Worm (Caenorhabditis elegans) whole organism, L2 larva: ENCODE measurements around the gene gei-6.

Source experiments
- C34F6.9 ChIP-seq: fragments of 150-350 bp; optimal IDR thresholded peaks from 2 replicates; lab custom pipeline; 2014; ENCODE audit warnings: missing biosample characterization, missing genetic modification characterization
- F13H6.1 ChIP-seq: sonication (generic microtip); optimal IDR thresholded peaks from 2 replicates; lab custom pipeline; 2016; ENCODE audit warnings: missing genetic modification characterization, missing compliant biosample characterization
- Y55F3AM.14 ChIP-seq: fragments of 200-800 bp; sonication (Bioruptor generic); optimal IDR thresholded peaks from 2 replicates; lab custom pipeline; 2018; ENCODE audit warnings: mild to moderate bottlenecking, missing genetic modification characterization, missing compliant biosample characterization
- ZK546.5 ChIP-seq: sonication (generic microtip); optimal IDR thresholded peaks from 2 replicates; lab custom pipeline; 2017; ENCODE audit warnings: missing biosample characterization, missing genetic modification characterization
- alr-1 ChIP-seq: fragments of 150-350 bp; optimal IDR thresholded peaks from 2 replicates; lab custom pipeline; 2014; ENCODE audit warnings: missing biosample characterization, missing genetic modification characterization
- aly-2 ChIP-seq: fragments of 150-350 bp; optimal IDR thresholded peaks from 2 replicates; lab custom pipeline; 2014; ENCODE audit warnings: missing biosample characterization, missing genetic modification characterization
- ama-1 ChIP-seq: fragments of 150-350 bp; optimal IDR thresholded peaks from 2 replicates; lab custom pipeline; 2018; ENCODE audit warnings: inconsistent platforms
- blmp-1 ChIP-seq: sonication (generic microtip); optimal IDR thresholded peaks from 2 replicates; lab custom pipeline; 2017; ENCODE audit warnings: missing genetic modification characterization, mild to moderate bottlenecking, missing compliant biosample characterization, antibody characterized with exemption, moderate library complexity; ENCODE audit not compliant: insufficient read depth
- ceh-16 ChIP-seq: fragments of 150-350 bp; optimal IDR thresholded peaks from 2 replicates; lab custom pipeline; 2014; ENCODE audit warnings: missing biosample characterization, missing genetic modification characterization
- ceh-82 ChIP-seq: fragments of 150-350 bp; optimal IDR thresholded peaks from 2 replicates; lab custom pipeline; 2014; ENCODE audit warnings: missing biosample characterization, missing genetic modification characterization
- crh-2 ChIP-seq: sonication (generic microtip); optimal IDR thresholded peaks from 2 replicates; lab custom pipeline; 2017; ENCODE audit warnings: missing biosample characterization, missing genetic modification characterization
- dmd-4 ChIP-seq: sonication (generic microtip); optimal IDR thresholded peaks from 2 replicates; lab custom pipeline; 2017; ENCODE audit warnings: missing biosample characterization, missing genetic modification characterization
- egl-27 ChIP-seq: sonication (generic microtip); optimal IDR thresholded peaks from 3 replicates; lab custom pipeline; 2017; ENCODE audit warnings: missing biosample characterization, missing genetic modification reagents, missing genetic modification characterization
- elt-1 ChIP-seq: fragments of 150-350 bp; optimal IDR thresholded peaks from 2 replicates; lab custom pipeline; 2014; ENCODE audit warnings: missing biosample characterization, missing genetic modification characterization
- elt-3 ChIP-seq: sonication (generic microtip); optimal IDR thresholded peaks from 2 replicates; lab custom pipeline; 2017; ENCODE audit warnings: missing biosample characterization, missing genetic modification characterization
- fos-1 ChIP-seq: fragments of 150-350 bp; optimal IDR thresholded peaks from 2 replicates; lab custom pipeline; 2014; ENCODE audit warnings: missing biosample characterization, missing genetic modification characterization
- gmeb-1 ChIP-seq: fragments of 150-350 bp; optimal IDR thresholded peaks from 2 replicates; lab custom pipeline; 2014; ENCODE audit warnings: missing biosample characterization, missing genetic modification characterization
- lin-11 ChIP-seq: fragments of 150-350 bp; sonication (generic microtip); optimal IDR thresholded peaks from 2 replicates; lab custom pipeline; 2014; ENCODE audit warnings: missing biosample characterization, missing genetic modification characterization, inconsistent platforms, mixed read lengths
- lin-13 ChIP-seq: fragments of 150-350 bp; optimal IDR thresholded peaks from 2 replicates; lab custom pipeline; 2014; ENCODE audit warnings: missing biosample characterization, missing genetic modification reagents, missing genetic modification characterization
- lsy-2 ChIP-seq, 2 experiments: fragments of 150-350 bp in 1 of 2; sonication (generic microtip) in 1 of 2; optimal IDR thresholded peaks; 2 replicates each; lab custom pipeline; 2014 to 2017; ENCODE audit warnings: missing biosample characterization in 2 of 2, missing genetic modification characterization in 2 of 2
- mab-5 ChIP-seq: fragments of 150-350 bp; optimal IDR thresholded peaks from 2 replicates; lab custom pipeline; 2014; ENCODE audit warnings: missing biosample characterization, missing genetic modification characterization
- mbf-1 ChIP-seq: sonication (generic microtip); optimal IDR thresholded peaks from 2 replicates; lab custom pipeline; 2017; ENCODE audit warnings: missing biosample characterization, missing genetic modification characterization
- mdl-1 ChIP-seq, 2 experiments: fragments of 150-350 bp in 1 of 2; sonication (generic microtip) in 1 of 2; optimal IDR thresholded peaks; 2 replicates each; lab custom pipeline; 2017; ENCODE audit warnings: missing biosample characterization in 2 of 2, missing genetic modification characterization in 2 of 2
- nhr-11 ChIP-seq: fragments of 150-350 bp; optimal IDR thresholded peaks from 2 replicates; lab custom pipeline; 2014; ENCODE audit warnings: missing biosample characterization, missing genetic modification characterization
- nhr-12 ChIP-seq: fragments of 150-350 bp; optimal IDR thresholded peaks from 2 replicates; lab custom pipeline; 2014; ENCODE audit warnings: missing biosample characterization, missing genetic modification characterization
- nhr-129 ChIP-seq: fragments of 150-350 bp; optimal IDR thresholded peaks from 2 replicates; lab custom pipeline; 2014; ENCODE audit warnings: missing biosample characterization, missing genetic modification characterization
- nhr-21 ChIP-seq: fragments of 150-350 bp; optimal IDR thresholded peaks from 2 replicates; lab custom pipeline; 2014; ENCODE audit warnings: missing biosample characterization, missing genetic modification characterization
- nhr-23 ChIP-seq: fragments of 150-350 bp; optimal IDR thresholded peaks from 2 replicates; lab custom pipeline; 2014; ENCODE audit warnings: missing biosample characterization, missing genetic modification reagents, missing genetic modification characterization
- nhr-237 ChIP-seq: fragments of 150-350 bp; optimal IDR thresholded peaks from 2 replicates; lab custom pipeline; 2014; ENCODE audit warnings: missing biosample characterization, missing genetic modification characterization
- nhr-25 ChIP-seq: fragments of 150-350 bp; sonication (generic microtip); optimal IDR thresholded peaks from 3 replicates; lab custom pipeline; 2014; ENCODE audit warnings: missing biosample characterization, missing genetic modification characterization
- nhr-6 ChIP-seq: fragments of 150-350 bp; optimal IDR thresholded peaks from 2 replicates; lab custom pipeline; 2014; ENCODE audit warnings: missing biosample characterization, missing genetic modification characterization
- nhr-77 ChIP-seq: fragments of 150-350 bp; optimal IDR thresholded peaks from 2 replicates; lab custom pipeline; 2014; ENCODE audit warnings: missing biosample characterization, missing genetic modification characterization
- peb-1 ChIP-seq: fragments of 150-350 bp; optimal IDR thresholded peaks from 2 replicates; lab custom pipeline; 2014; ENCODE audit warnings: missing biosample characterization, missing genetic modification characterization
- sem-4 ChIP-seq: fragments of 150-350 bp; optimal IDR thresholded peaks from 2 replicates; lab custom pipeline; 2014; ENCODE audit warnings: missing biosample characterization, missing genetic modification reagents, missing genetic modification characterization
- skn-1 ChIP-seq: sonication (generic microtip); optimal IDR thresholded peaks from 2 replicates; lab custom pipeline; 2017; ENCODE audit warnings: missing biosample characterization, missing genetic modification characterization
- sma-3 ChIP-seq: sonication (generic microtip); optimal IDR thresholded peaks from 2 replicates; lab custom pipeline; 2016; ENCODE audit warnings: missing genetic modification reagents, missing genetic modification characterization, missing compliant biosample characterization
- sma-9 ChIP-seq, 2 experiments: fragments of 150-350 bp in 1 of 2; sonication (generic microtip) in 1 of 2; optimal IDR thresholded peaks; 2 replicates each; lab custom pipeline; 2014 to 2016; ENCODE audit warnings: missing genetic modification characterization in 2 of 2, mild to moderate bottlenecking in 1 of 2, missing biosample characterization in 1 of 2, missing compliant biosample characterization in 1 of 2, missing genetic modification reagents in 1 of 2, moderate library complexity in 1 of 2
- snpc-4 ChIP-seq: fragments of 150-350 bp; optimal IDR thresholded peaks from 2 replicates; lab custom pipeline; 2014; ENCODE audit warnings: missing biosample characterization, missing genetic modification characterization
- unc-39 ChIP-seq: fragments of 150-350 bp; optimal IDR thresholded peaks from 2 replicates; lab custom pipeline; 2014; ENCODE audit warnings: missing biosample characterization, missing genetic modification characterization
- unc-55 ChIP-seq: fragments of 150-350 bp; sonication (generic microtip); optimal IDR thresholded peaks from 3 replicates; lab custom pipeline; 2014; ENCODE audit warnings: missing biosample characterization, missing genetic modification reagents, missing genetic modification characterization
- unc-62 ChIP-seq: fragments of 150-350 bp; optimal IDR thresholded peaks from 2 replicates; lab custom pipeline; 2014; ENCODE audit warnings: missing biosample characterization, missing genetic modification reagents, missing genetic modification characterization
- zag-1 ChIP-seq: fragments of 150-350 bp; optimal IDR thresholded peaks from 2 replicates; lab custom pipeline; 2014; ENCODE audit warnings: missing biosample characterization, missing genetic modification characterization
- ztf-1 ChIP-seq: fragments of 200-800 bp; sonication (Bioruptor generic); conservative IDR thresholded peaks from 2 replicates; pipeline ENCODE4 v1.3.6; 2022; ENCODE audit warnings: missing genetic modification characterization, missing compliant biosample characterization
- ztf-11 ChIP-seq: sonication (generic microtip); optimal IDR thresholded peaks from 2 replicates; lab custom pipeline; 2017; ENCODE audit warnings: missing biosample characterization, missing genetic modification characterization
- ztf-4 ChIP-seq: fragments of 150-350 bp; optimal IDR thresholded peaks from 2 replicates; lab custom pipeline; 2014; ENCODE audit warnings: missing biosample characterization, missing genetic modification characterization

Gene gei-6

DNA sequence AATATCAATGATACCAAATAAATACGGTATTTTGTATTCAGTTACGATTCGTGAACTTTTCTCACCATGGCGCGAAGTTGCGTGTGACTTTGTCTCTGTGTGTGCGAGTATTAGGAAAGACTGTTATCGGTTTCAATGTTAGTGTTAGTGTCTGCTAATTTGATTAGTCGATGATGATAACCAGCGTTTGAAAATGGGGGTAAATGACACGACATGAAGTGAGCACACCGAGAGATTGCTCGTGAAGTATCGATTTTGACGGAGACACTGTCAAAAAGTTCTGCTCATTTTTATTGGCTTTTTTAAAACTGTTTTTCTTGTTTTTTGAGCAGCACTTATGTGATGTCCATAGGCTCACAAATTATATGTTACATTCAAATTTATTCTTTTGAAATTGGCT, 32.2 kb downstream of the gei-6 start:
- peak; percentile 18 for TF ChIP-seq nhr-129 (tag; lab: Kevin White, UChicago)
- TF ChIP-seq fos-1 (tag; lab: Kevin White, UChicago): peak; percentile 83
- TF ChIP-seq crh-2 (tag; lab: Kevin White, UChicago): peak; percentile 67
- no peak for TF ChIP-seq mbf-1
- peak; percentile 65 for TF ChIP-seq ama-1
- TF ChIP-seq gmeb-1 (tag; lab: Kevin White, UChicago): peak; percentile 4
- TF ChIP-seq F13H6.1 (tag; lab: Kevin White, UChicago): peak; percentile 20
- no peak for TF ChIP-seq nhr-77 (tag; lab: Kevin White, UChicago)
- TF ChIP-seq ztf-4 (tag; lab: Kevin White, UChicago): no peak
- TF ChIP-seq sma-9 (GFP tag; optimal IDR thresholded peaks at IDR 0.05; lab: Kevin White, UChicago): peak; percentile 14
- TF ChIP-seq sma-9 (tag; optimal IDR thresholded peaks at IDR 0.05; lab: Kevin White, UChicago): no peak
- peak; percentile 6 for TF ChIP-seq sma-3
- TF ChIP-seq skn-1: no peak

- TF ChIP-seq unc-55 (GFP tag; lab: Kevin White, UChicago) (no peak), nhr-25 (no peak), peb-1 (tag; lab: Kevin White, UChicago) (no peak), nhr-237 (tag; lab: Kevin White, UChicago) (no peak), ceh-82 (tag; lab: Kevin White, UChicago) (no peak), ztf-1 (GFP tag; lab: Robert Waterston, UW) (no peak), fos-1 (tag; lab: Kevin White, UChicago) (no peak), snpc-4 (tag; lab: Kevin White, UChicago) (no peak), dmd-4 (tag; lab: Kevin White, UChicago) (no peak)
These were observed 33.6 kb downstream of the gei-6 start for ce11 chrV:7197036-7197435.

DNA sequence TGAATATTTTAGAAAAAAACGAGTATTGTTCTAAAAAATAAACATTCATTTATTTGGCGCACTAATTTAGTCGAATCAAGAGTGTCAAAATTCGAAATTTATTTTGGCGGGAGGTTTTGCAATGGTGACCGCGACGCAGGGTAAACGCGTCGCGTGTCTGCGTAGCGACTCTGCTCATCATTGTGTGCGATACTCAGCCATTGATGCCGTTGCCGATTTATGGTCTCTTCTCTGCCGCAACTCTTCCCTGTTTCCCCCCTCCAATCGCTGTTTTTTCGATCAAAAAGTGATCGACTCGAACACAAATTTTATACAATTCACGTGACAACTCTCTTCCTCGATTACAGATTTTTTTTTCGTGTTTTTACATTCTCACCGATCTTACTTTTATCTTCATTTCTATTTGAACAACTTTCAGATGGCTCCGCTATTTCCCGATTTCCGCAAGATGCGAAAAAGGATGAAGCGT, 34.1 kb downstream of the gei-6 start, which contains the start of gene F09G2.2:
Gene F09G2.2, plus strand, starts transcription at position 419 of the 469 bp plus-strand sequence.
- no peak for TF ChIP-seq unc-62 (GFP tag; lab: Kevin White, UChicago)
- TF ChIP-seq aly-2 (tag; lab: Kevin White, UChicago): no peak
- TF ChIP-seq alr-1 (tag; lab: Kevin White, UChicago): no peak
- peak; percentile 78 for TF ChIP-seq egl-27 (tag; lab: Kevin White, UChicago)
- TF ChIP-seq Y55F3AM.14 (GFP tag; lab: Kevin White, UChicago): peak; percentile 33
- TF ChIP-seq dmd-4 (tag; lab: Kevin White, UChicago): no peak
- peak; percentile 93 for TF ChIP-seq sma-3
- peak; percentile 96 for TF ChIP-seq unc-55 (GFP tag; lab: Kevin White, UChicago)
- TF ChIP-seq mbf-1: no peak
- no peak for TF ChIP-seq nhr-12 (tag; lab: Kevin White, UChicago)
- peak; percentile 71 for TF ChIP-seq ztf-4 (tag; lab: Kevin White, UChicago)
- peak; percentile 91 for TF ChIP-seq ceh-16
- peak; percentile 94 for TF ChIP-seq lin-13 (GFP tag; lab: Kevin White, UChicago)
- peak; percentile 80 for TF ChIP-seq nhr-6 (tag; lab: Kevin White, UChicago)
- peak; percentile 47 for TF ChIP-seq ceh-82 (tag; lab: Kevin White, UChicago)
- peak; percentile 31 for TF ChIP-seq ZK546.5 (tag; lab: Kevin White, UChicago)
- peak; percentile 76 for TF ChIP-seq blmp-1 (tag; lab: Kevin White, UChicago)
- no peak for TF ChIP-seq nhr-23 (tag; lab: Kevin White, UChicago)
- peak; percentile 64 for TF ChIP-seq ama-1
- TF ChIP-seq elt-1 (tag; lab: Kevin White, UChicago): no peak
- peak in 1 of 2 experiments; percentile 48 for TF ChIP-seq mdl-1 (tag; optimal IDR thresholded peaks at IDR 0.05; lab: Kevin White, UChicago)
- peak; percentile 90 for TF ChIP-seq lin-11 (tag; lab: Kevin White, UChicago)
- peak; percentile 95 for TF ChIP-seq crh-2 (tag; lab: Kevin White, UChicago)
- peak; percentile 93 for TF ChIP-seq sma-9 (GFP tag; optimal IDR thresholded peaks at IDR 0.05; lab: Kevin White, UChicago)
- no peak for TF ChIP-seq sma-9 (tag; optimal IDR thresholded peaks at IDR 0.05; lab: Kevin White, UChicago)
- peak; percentile 90 for TF ChIP-seq gmeb-1 (tag; lab: Kevin White, UChicago)
- TF ChIP-seq unc-39: no peak
- peak; percentile 97 for TF ChIP-seq C34F6.9 (tag; lab: Kevin White, UChicago)
- peak; percentile 90 for TF ChIP-seq nhr-25
- peak; percentile 45 for TF ChIP-seq nhr-77 (tag; lab: Kevin White, UChicago)
- TF ChIP-seq F13H6.1 (tag; lab: Kevin White, UChicago): peak; percentile 89
- peak; percentile 90 for TF ChIP-seq nhr-129 (tag; lab: Kevin White, UChicago)
- no peak for TF ChIP-seq nhr-11 (tag; lab: Kevin White, UChicago)
- peak; percentile 73 to 92 for TF ChIP-seq lsy-2 (tag; optimal IDR thresholded peaks at IDR 0.05; lab: Kevin White, UChicago)
- TF ChIP-seq elt-3 (tag; lab: Kevin White, UChicago): no peak
- peak; percentile 84 for TF ChIP-seq sem-4
- TF ChIP-seq snpc-4 (tag; lab: Kevin White, UChicago): peak; percentile 71
- no peak for TF ChIP-seq ztf-11
- TF ChIP-seq nhr-237 (tag; lab: Kevin White, UChicago): no peak
- peak; percentile 88 for TF ChIP-seq nhr-21 (tag; lab: Kevin White, UChicago)
- TF ChIP-seq skn-1: no peak
- TF ChIP-seq peb-1 (tag; lab: Kevin White, UChicago): no peak
- TF ChIP-seq fos-1 (tag; lab: Kevin White, UChicago): peak; percentile 90
- peak; percentile 76 for TF ChIP-seq mab-5
- peak; percentile 47 for TF ChIP-seq zag-1 (tag; lab: Kevin White, UChicago)
- TF ChIP-seq, all 48 proteins: peak for 29
